Worm (Caenorhabditis elegans) whole organism, L4 larva: ENCODE data around the gene rnp-5.

Source experiments
- F10B5.3 ChIP-seq: sonication (generic microtip); optimal IDR thresholded peaks from 2 replicates; lab custom pipeline; 2016; ENCODE audit warnings: mild to moderate bottlenecking, missing genetic modification characterization, missing compliant biosample characterization
- F26F4.8 ChIP-seq: fragments of 200-800 bp; sonication (Bioruptor generic); conservative IDR thresholded peaks from 2 replicates; pipeline ENCODE4 v1.3.6; 2022; ENCODE audit warnings: missing genetic modification characterization, missing compliant biosample characterization
- R02D3.7 ChIP-seq: fragments of 150-350 bp; sonication (generic microtip); optimal IDR thresholded peaks from 3 replicates; lab custom pipeline; 2014; ENCODE audit warnings: missing biosample characterization, missing genetic modification characterization
- T20F7.1 ChIP-seq: fragments of 200-800 bp; sonication (Bioruptor generic); optimal IDR thresholded peaks from 2 replicates; lab custom pipeline; 2018; ENCODE audit warnings: mild to moderate bottlenecking, missing genetic modification characterization, missing compliant biosample characterization
- Y105C5A.15 ChIP-seq: fragments of 200-800 bp; sonication (Bioruptor generic); IDR thresholded peaks from 2 replicates; pipeline ENCODE4 v1.3.6; 2022; ENCODE audit warnings: missing genetic modification characterization, missing compliant biosample characterization
- Y48G9A.11 ChIP-seq: fragments of 200-800 bp; sonication (Bioruptor generic); IDR thresholded peaks from 2 replicates; pipeline ENCODE4 v1.3.6; 2022; ENCODE audit warnings: missing genetic modification reagents, missing genetic modification characterization, missing compliant biosample characterization
- Y5F2A.4 ChIP-seq: fragments of 200-800 bp; sonication (Bioruptor generic); optimal IDR thresholded peaks from 2 replicates; lab custom pipeline; 2018; ENCODE audit warnings: mild to moderate bottlenecking, missing genetic modification characterization, missing compliant biosample characterization
- aly-2 ChIP-seq: sonication (generic microtip); optimal IDR thresholded peaks from 2 replicates; lab custom pipeline; 2018; ENCODE audit warnings: missing biosample characterization, missing genetic modification characterization
- ama-1 ChIP-seq: fragments of 150-350 bp; optimal IDR thresholded peaks from 2 replicates; lab custom pipeline; 2014; ENCODE audit warnings: inconsistent platforms, mixed read lengths
- cey-2 ChIP-seq: sonication (generic microtip); optimal IDR thresholded peaks from 3 replicates; lab custom pipeline; 2017; ENCODE audit warnings: missing genetic modification characterization, mild to moderate bottlenecking, missing compliant biosample characterization, antibody characterized with exemption, borderline replicate concordance; ENCODE audit not compliant: insufficient read depth
- daf-16 ChIP-seq, 3 experiments: sonication (generic microtip); optimal IDR thresholded peaks; 2 replicates each; lab custom pipeline; 2016 to 2017; ENCODE audit warnings: missing genetic modification characterization in 3 of 3, missing genetic modification reagents in 3 of 3, mild to moderate bottlenecking in 2 of 3, missing compliant biosample characterization in 2 of 3, missing biosample characterization in 1 of 3, moderate library complexity in 1 of 3
- daf-19 ChIP-seq: fragments of 200-800 bp; sonication (Bioruptor generic); conservative IDR thresholded peaks from 2 replicates; pipeline ENCODE4 v1.3.6; 2022; ENCODE audit warnings: missing genetic modification characterization, missing compliant biosample characterization
- dmd-6 ChIP-seq: fragments of 200-800 bp; sonication (Bioruptor generic); IDR thresholded peaks from 2 replicates; pipeline ENCODE4 v1.3.6; 2022; ENCODE audit warnings: missing genetic modification reagents, missing genetic modification characterization, missing compliant biosample characterization
- dpl-1 ChIP-seq: fragments of 150-350 bp; optimal IDR thresholded peaks from 2 replicates; lab custom pipeline; 2014; ENCODE audit warnings: missing biosample characterization, missing genetic modification reagents, missing genetic modification characterization
- duxl-1 ChIP-seq: sonication (generic microtip); optimal IDR thresholded peaks from 2 replicates; lab custom pipeline; 2016; ENCODE audit warnings: mild to moderate bottlenecking, missing genetic modification characterization, moderate library complexity, missing compliant biosample characterization; ENCODE audit not compliant: poor library complexity
- dve-1 ChIP-seq: sonication (generic microtip); optimal IDR thresholded peaks from 2 replicates; lab custom pipeline; 2017; ENCODE audit warnings: antibody characterized with exemption, mild to moderate bottlenecking, missing genetic modification characterization, missing compliant biosample characterization; ENCODE audit not compliant: insufficient read depth
- fkh-10 ChIP-seq: fragments of 150-350 bp; optimal IDR thresholded peaks from 2 replicates; lab custom pipeline; 2014; ENCODE audit warnings: missing biosample characterization, missing genetic modification reagents, missing genetic modification characterization
- hif-1 ChIP-seq, 2 experiments: sonication (generic microtip); optimal IDR thresholded peaks; 2 replicates each; lab custom pipeline; 2016 to 2017; ENCODE audit warnings: missing compliant biosample characterization in 2 of 2, missing genetic modification characterization in 2 of 2, missing genetic modification reagents in 2 of 2, missing genotype in 2 of 2, mild to moderate bottlenecking in 1 of 2
- hmg-1.1 ChIP-seq: fragments of 200-800 bp; sonication (Bioruptor generic); IDR thresholded peaks from 2 replicates; pipeline ENCODE4 v1.3.6; 2022; ENCODE audit warnings: missing genetic modification reagents, missing genetic modification characterization, missing compliant biosample characterization
- lin-29 ChIP-seq: fragments of 200-800 bp; sonication (Bioruptor generic); IDR thresholded peaks from 2 replicates; pipeline ENCODE4 v1.3.6; 2022; ENCODE audit warnings: missing genetic modification reagents, missing genetic modification characterization, missing compliant biosample characterization
- lin-39 ChIP-seq: fragments of 150-350 bp; optimal IDR thresholded peaks from 2 replicates; lab custom pipeline; 2014; ENCODE audit warnings: missing biosample characterization, missing genetic modification reagents, missing genetic modification characterization
- lsy-2 ChIP-seq, 2 experiments: fragments of 150-350 bp in 1 of 2; sonication (generic microtip) in 1 of 2; optimal IDR thresholded peaks; 2 replicates each; lab custom pipeline; 2014 to 2017; ENCODE audit warnings: missing biosample characterization in 2 of 2, missing genetic modification characterization in 2 of 2
- madf-9 ChIP-seq: fragments of 200-800 bp; sonication (Bioruptor generic); conservative IDR thresholded peaks from 2 replicates; pipeline ENCODE4 v1.3.6; 2022; ENCODE audit warnings: missing genetic modification reagents, missing genetic modification characterization, missing compliant biosample characterization
- mdt-29 ChIP-seq: fragments of 200-800 bp; sonication (Bioruptor generic); IDR thresholded peaks from 2 replicates; pipeline ENCODE4 v1.3.6; 2022; ENCODE audit warnings: missing genetic modification reagents, missing genetic modification characterization, missing compliant biosample characterization
- mep-1 ChIP-seq: fragments of 150-350 bp; sonication (generic microtip); optimal IDR thresholded peaks from 3 replicates; lab custom pipeline; 2014; ENCODE audit warnings: missing biosample characterization, missing genetic modification characterization
- mes-2 ChIP-seq: sonication (generic microtip); optimal IDR thresholded peaks from 2 replicates; lab custom pipeline; 2016; ENCODE audit warnings: missing genotype, mild to moderate bottlenecking, missing genetic modification characterization, missing compliant biosample characterization; ENCODE audit not compliant: poor library complexity, severe bottlenecking
- mxl-2 ChIP-seq: fragments of 200-800 bp; sonication (Bioruptor generic); conservative IDR thresholded peaks from 2 replicates; pipeline ENCODE4 v1.3.6; 2022; ENCODE audit warnings: missing genetic modification reagents, missing genetic modification characterization, missing compliant biosample characterization
- mxl-3 ChIP-seq: fragments of 200-800 bp; sonication (Bioruptor generic); optimal IDR thresholded peaks from 2 replicates; lab custom pipeline; 2018; ENCODE audit warnings: mild to moderate bottlenecking, missing genetic modification characterization, missing compliant biosample characterization
- nhr-11 ChIP-seq: fragments of 150-350 bp; optimal IDR thresholded peaks from 2 replicates; lab custom pipeline; 2014; ENCODE audit warnings: missing biosample characterization, missing genetic modification characterization
- nhr-25 ChIP-seq: sonication (generic microtip); optimal IDR thresholded peaks from 2 replicates; lab custom pipeline; 2017; ENCODE audit warnings: missing genetic modification characterization, mild to moderate bottlenecking, missing compliant biosample characterization, antibody characterized with exemption, moderate library complexity, borderline replicate concordance; ENCODE audit not compliant: insufficient read depth
- nhr-28 ChIP-seq: fragments of 150-350 bp; optimal IDR thresholded peaks from 2 replicates; lab custom pipeline; 2014; ENCODE audit warnings: missing biosample characterization, missing genetic modification characterization
- nhr-48 ChIP-seq: sonication (generic microtip); optimal IDR thresholded peaks from 2 replicates; lab custom pipeline; 2016; ENCODE audit warnings: mild to moderate bottlenecking, missing genetic modification characterization, missing compliant biosample characterization
- pha-4 ChIP-seq, 2 experiments: fragments of 150-350 bp in 1 of 2; fragments of 200-800 bp in 1 of 2; sonication (Bioruptor generic) in 1 of 2; IDR thresholded peaks in 1 of 2; optimal IDR thresholded peaks in 1 of 2; 2 replicates each; pipeline versions ENCODE4 v1.3.6 to Lab custom; 2014 to 2022; ENCODE audit warnings: missing genetic modification characterization in 2 of 2, missing genetic modification reagents in 2 of 2, missing biosample characterization in 1 of 2, missing compliant biosample characterization in 1 of 2
- pqm-1 ChIP-seq: sonication (generic microtip); optimal IDR thresholded peaks from 2 replicates; lab custom pipeline; 2017; ENCODE audit warnings: missing biosample characterization, missing genetic modification characterization
- set-16 ChIP-seq: fragments of 200-800 bp; sonication (Bioruptor generic); IDR thresholded peaks from 2 replicates; pipeline ENCODE4 v1.3.6; 2022; ENCODE audit warnings: missing genetic modification reagents, missing genetic modification characterization, missing compliant biosample characterization
- skn-1 ChIP-seq: fragments of 150-350 bp; optimal IDR thresholded peaks from 2 replicates; lab custom pipeline; 2014; ENCODE audit warnings: missing biosample characterization, missing genetic modification characterization
- tag-97 ChIP-seq: fragments of 200-800 bp; sonication (Bioruptor generic); IDR thresholded peaks from 2 replicates; pipeline ENCODE4 v1.3.6; 2022; ENCODE audit warnings: missing genetic modification characterization, missing compliant biosample characterization
- unc-39 ChIP-seq: sonication (generic microtip); optimal IDR thresholded peaks from 2 replicates; lab custom pipeline; 2017; ENCODE audit warnings: missing biosample characterization, missing genetic modification characterization
- unc-62 ChIP-seq, 3 experiments: fragments of 150-350 bp in 1 of 3; sonication (generic microtip); optimal IDR thresholded peaks in 2 of 3; peaks in 1 of 3; 1 replicate in 1 of 3; 2 replicates in 2 of 3; lab custom pipeline; 2014 to 2017; ENCODE audit warnings: missing biosample characterization in 3 of 3, missing genetic modification characterization in 3 of 3, missing genetic modification reagents in 3 of 3, missing genotype in 1 of 3
- vab-7 ChIP-seq: fragments of 200-800 bp; sonication (Bioruptor generic); IDR thresholded peaks from 2 replicates; pipeline ENCODE4 v1.3.6; 2022; ENCODE audit warnings: missing genetic modification reagents, missing genetic modification characterization, missing compliant biosample characterization
- zfp-2 ChIP-seq: sonication (generic microtip); optimal IDR thresholded peaks from 2 replicates; lab custom pipeline; 2016; ENCODE audit warnings: mild to moderate bottlenecking, missing genetic modification characterization, missing compliant biosample characterization
- zip-11 ChIP-seq: fragments of 200-800 bp; sonication (Bioruptor generic); IDR thresholded peaks from 2 replicates; pipeline ENCODE4 v1.3.6; 2022; ENCODE audit warnings: missing genetic modification characterization, missing compliant biosample characterization
- ztf-11 ChIP-seq: fragments of 150-350 bp; optimal IDR thresholded peaks from 2 replicates; lab custom pipeline; 2014; ENCODE audit warnings: missing biosample characterization, missing genetic modification characterization

rnp-5 gene

DNA sequence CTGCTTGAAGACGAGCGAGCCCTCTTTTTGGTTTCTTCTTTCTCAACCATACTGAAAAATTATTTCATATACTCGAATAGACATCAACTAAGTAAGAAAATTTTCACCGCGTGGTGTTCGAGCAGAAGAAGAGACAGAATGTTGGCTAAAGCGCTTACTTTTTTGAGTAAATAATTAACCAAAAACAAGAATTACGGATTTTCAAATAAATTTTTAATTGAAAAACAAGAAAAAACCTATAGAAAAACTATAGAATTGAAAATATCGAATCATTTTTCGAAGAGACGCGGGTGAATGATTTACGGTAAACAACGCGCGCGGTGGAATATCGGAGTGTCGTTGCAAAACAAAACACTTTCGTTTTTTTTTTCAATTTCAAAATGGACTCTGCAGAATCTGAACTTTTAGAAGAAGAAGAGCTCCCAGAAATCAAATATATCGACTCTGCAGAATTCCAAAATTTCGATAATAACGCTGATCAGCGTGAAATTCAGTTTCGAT, at the start of gene rnp-5, which contains the start of gene tag-51:
rnp-5 (minus strand) TSS at position 51 of the 501 bp plus-strand sequence.
tag-51 (plus strand) TSS at position 363 of the 501 bp plus-strand sequence.
- TF ChIP-seq hmg-1.1 (GFP tag; lab: Robert Waterston, UW) (no peak), vab-7 (GFP tag; lab: Robert Waterston, UW) (no peak), R02D3.7 (tag; lab: Kevin White, UChicago) (peak; percentile 56), T20F7.1 (peak; percentile 92), lsy-2 (tag; optimal IDR thresholded peaks at IDR 0.05; lab: Kevin White, UChicago) (peak in 1 of 2 experiments; percentile 22), Y48G9A.11 (GFP tag; lab: Robert Waterston, UW) (peak; percentile 74), mes-2 (tag; lab: Kevin White, UChicago) (peak; percentile 39), lin-29 (no peak), dmd-6 (GFP tag; lab: Robert Waterston, UW) (no peak), Y105C5A.15 (GFP tag; lab: Robert Waterston, UW) (no peak), tag-97 (GFP tag; lab: Robert Waterston, UW) (no peak), dpl-1 (GFP tag; lab: Kevin White, UChicago) (peak; percentile 12)

DNA sequence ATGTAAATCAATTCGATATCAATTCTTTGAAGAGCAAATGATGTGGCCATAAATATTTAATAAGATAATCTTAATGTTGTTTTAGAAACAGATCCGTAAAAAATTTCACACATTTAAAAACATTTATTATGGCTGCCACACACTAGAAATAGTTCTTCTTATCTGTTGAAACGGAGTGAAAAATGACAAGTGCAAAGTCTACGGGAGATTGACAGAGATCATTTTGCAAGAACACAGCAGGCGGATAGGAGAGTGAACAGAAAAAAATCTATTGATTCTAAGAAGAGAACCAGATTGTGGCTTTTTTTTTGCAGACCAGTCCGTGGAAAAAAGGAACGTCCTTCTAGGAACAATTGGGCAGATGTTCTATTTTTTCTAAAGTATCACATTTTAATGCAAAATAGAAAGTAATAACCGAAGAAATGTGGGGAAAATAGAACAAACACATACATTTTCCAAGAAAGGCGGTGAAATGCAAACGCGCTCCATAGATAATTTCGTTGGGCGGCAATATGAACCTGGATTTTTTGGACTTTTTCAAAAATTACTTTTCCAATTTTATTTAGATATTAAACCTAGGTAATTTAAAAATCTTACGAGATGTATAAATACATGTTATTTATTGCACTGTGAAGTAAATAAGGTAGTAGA, 48.0 kb upstream of the rnp-5 start:
- TF ChIP-seq set-16 (no peak), hmg-1.1 (GFP tag; lab: Robert Waterston, UW) (no peak), mep-1 (tag; lab: Kevin White, UChicago) (peak; percentile 6), ztf-11 (tag; lab: Kevin White, UChicago) (no peak), Y105C5A.15 (GFP tag; lab: Robert Waterston, UW) (no peak), Y5F2A.4 (GFP tag; lab: Kevin White, UChicago) (no peak), zip-11 (GFP tag; lab: Robert Waterston, UW) (no peak), cey-2 (tag; lab: Kevin White, UChicago) (no peak), mxl-3 (GFP tag; lab: Kevin White, UChicago) (no peak), lin-29 (no peak), unc-62 (GFP tag; optimal IDR thresholded peaks at IDR 0.05 in 1 of 2; lab: Kevin White, UChicago) (peak in 1 of 2 experiments; percentile 87), unc-62 (tag; optimal IDR thresholded peaks at IDR 0.05; lab: Kevin White, UChicago) (no peak), ama-1 (no peak), pha-4 (GFP tag; IDR thresholded peaks at IDR 0.05; lab: Robert Waterston, UW) (no peak), pha-4 (tag; optimal IDR thresholded peaks at IDR 0.05; lab: Kevin White, UChicago) (peak; percentile 0), mes-2 (tag; lab: Kevin White, UChicago) (peak; percentile 26), daf-19 (0 out of 2 replicates have a peak, but pooled peaks have one; percentile 34), hif-1 (tag; optimal IDR thresholded peaks at IDR 0.05; lab: Kevin White, UChicago) (no peak), pqm-1 (tag; lab: Kevin White, UChicago) (peak; percentile 19), nhr-48 (tag; lab: Kevin White, UChicago) (peak; percentile 14), skn-1 (no peak), daf-16 (GFP tag; optimal IDR thresholded peaks at IDR 0.05; lab: Kevin White, UChicago) (no peak), daf-16 (tag; optimal IDR thresholded peaks at IDR 0.05; lab: Kevin White, UChicago) (peak; percentile 17), F26F4.8 (GFP tag; lab: Robert Waterston, UW) (no peak), zfp-2 (no peak), mxl-2 (GFP tag; lab: Robert Waterston, UW) (no peak), dve-1 (tag; lab: Kevin White, UChicago) (peak; percentile 27), Y48G9A.11 (GFP tag; lab: Robert Waterston, UW) (peak; percentile 20; the same call in 1 of the 2 replicates), T20F7.1 (no peak), dpl-1 (GFP tag; lab: Kevin White, UChicago) (peak; percentile 70), aly-2 (tag; lab: Kevin White, UChicago) (no peak), nhr-11 (no peak), madf-9 (GFP tag; lab: Robert Waterston, UW) (no peak), lin-39 (tag; lab: Kevin White, UChicago) (no peak), duxl-1 (tag; lab: Kevin White, UChicago) (no peak), F10B5.3 (tag; lab: Kevin White, UChicago) (no peak), nhr-25 (tag; lab: Kevin White, UChicago) (no peak), nhr-28 (tag; lab: Kevin White, UChicago) (peak; percentile 5), unc-39 (tag; lab: Kevin White, UChicago) (no peak), fkh-10 (no peak), mdt-29 (GFP tag; lab: Robert Waterston, UW) (no peak)
